Worm (Caenorhabditis elegans) whole organism, L2 larva: ENCODE results near the gene srd-59.

Experiments used
- lsy-2 ChIP-seq, 2 experiments: fragments of 150-350 bp in 1 of 2; sonication (generic microtip) in 1 of 2; optimal IDR thresholded peaks; 2 replicates each; lab custom pipeline; 2014 to 2017; ENCODE audit warnings: missing biosample characterization in 2 of 2, missing genetic modification characterization in 2 of 2
- sma-3 ChIP-seq: sonication (generic microtip); optimal IDR thresholded peaks from 2 replicates; lab custom pipeline; 2016; ENCODE audit warnings: missing genetic modification reagents, missing genetic modification characterization, missing compliant biosample characterization

DNA sequence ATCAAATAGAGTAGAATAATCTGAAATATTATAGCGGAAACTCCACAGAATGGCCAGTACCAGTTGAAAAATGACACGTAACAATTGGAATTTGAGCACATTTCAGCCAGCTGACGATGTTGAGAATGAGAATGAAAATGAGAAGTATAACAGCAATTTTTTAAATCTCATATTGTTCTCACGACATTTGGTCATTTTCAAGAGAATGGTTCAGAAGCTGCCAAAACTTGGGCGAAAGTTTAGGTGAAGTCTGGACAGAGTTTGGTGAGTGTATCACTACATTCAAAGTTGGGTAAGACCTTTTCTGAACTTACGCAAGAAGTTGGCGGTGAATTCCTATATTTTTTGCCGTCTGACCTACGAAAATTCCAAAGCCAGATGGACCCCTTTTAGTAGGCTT is 537 bp upstream of the srd-59 start, which contains the start of gene srd-58:
- TF ChIP-seq lsy-2 (tag; optimal IDR thresholded peaks at IDR 0.05; lab: Kevin White, UChicago), result no peak
- TF ChIP-seq sma-3 (GFP tag; lab: Kevin White, UChicago), result no peak
